Worm (Caenorhabditis elegans) whole organism, L4 larva: ENCODE data around the gene glrx-21.

Experiments
- F26F4.8 ChIP-seq: fragments of 200-800 bp; sonication (Bioruptor generic); conservative IDR thresholded peaks from 2 replicates; pipeline ENCODE4 v1.3.6; 2022; ENCODE audit warnings: missing genetic modification characterization, missing compliant biosample characterization
- F49E8.2 ChIP-seq: sonication (generic microtip); optimal IDR thresholded peaks from 2 replicates; lab custom pipeline; 2016; ENCODE audit warnings: missing compliant biosample characterization, mild to moderate bottlenecking, missing genetic modification characterization, borderline replicate concordance
- R02D3.7 ChIP-seq: fragments of 150-350 bp; sonication (generic microtip); optimal IDR thresholded peaks from 3 replicates; lab custom pipeline; 2014; ENCODE audit warnings: missing biosample characterization, missing genetic modification characterization
- T20F7.1 ChIP-seq: fragments of 200-800 bp; sonication (Bioruptor generic); optimal IDR thresholded peaks from 2 replicates; lab custom pipeline; 2018; ENCODE audit warnings: mild to moderate bottlenecking, missing genetic modification characterization, missing compliant biosample characterization
- T26A8.4 ChIP-seq: fragments of 200-800 bp; sonication (Bioruptor generic); IDR thresholded peaks from 2 replicates; pipeline ENCODE4 v1.3.6; 2022; ENCODE audit warnings: missing genetic modification characterization, missing compliant biosample characterization
- Y105C5A.15 ChIP-seq: fragments of 200-800 bp; sonication (Bioruptor generic); IDR thresholded peaks from 2 replicates; pipeline ENCODE4 v1.3.6; 2022; ENCODE audit warnings: missing genetic modification characterization, missing compliant biosample characterization
- Y75B8A.6 ChIP-seq: fragments of 200-800 bp; sonication (Bioruptor generic); IDR thresholded peaks from 2 replicates; pipeline ENCODE4 v1.3.6; 2022; ENCODE audit warnings: missing genetic modification reagents, missing genetic modification characterization, missing compliant biosample characterization
- ZK337.2 ChIP-seq: fragments of 200-800 bp; sonication (Bioruptor generic); IDR thresholded peaks from 2 replicates; pipeline ENCODE4 v1.3.6; 2022; ENCODE audit warnings: missing genetic modification reagents, missing genetic modification characterization, missing compliant biosample characterization
- aly-2 ChIP-seq: sonication (generic microtip); optimal IDR thresholded peaks from 2 replicates; lab custom pipeline; 2018; ENCODE audit warnings: missing biosample characterization, missing genetic modification characterization
- ama-1 ChIP-seq: fragments of 150-350 bp; optimal IDR thresholded peaks from 2 replicates; lab custom pipeline; 2014; ENCODE audit warnings: inconsistent platforms, mixed read lengths
- arid-1 ChIP-seq: fragments of 200-800 bp; sonication (Bioruptor generic); conservative IDR thresholded peaks from 2 replicates; pipeline ENCODE4 v1.3.6; 2022; ENCODE audit warnings: missing genetic modification reagents, missing genetic modification characterization, missing compliant biosample characterization
- attf-4 ChIP-seq: sonication (generic microtip); optimal IDR thresholded peaks from 3 replicates; lab custom pipeline; 2017; ENCODE audit warnings: missing biosample characterization, missing genetic modification characterization
- ceh-28 ChIP-seq: fragments of 150-350 bp; optimal IDR thresholded peaks from 2 replicates; lab custom pipeline; 2014; ENCODE audit warnings: missing biosample characterization, missing genetic modification reagents, missing genetic modification characterization
- ces-1 ChIP-seq: fragments of 150-350 bp; sonication (generic microtip); optimal IDR thresholded peaks from 4 replicates; lab custom pipeline; 2014; ENCODE audit warnings: missing biosample characterization, missing genetic modification reagents, missing genetic modification characterization
- dmd-8 ChIP-seq: fragments of 200-800 bp; sonication (Bioruptor generic); IDR thresholded peaks from 2 replicates; pipeline ENCODE4 v1.3.6; 2022; ENCODE audit warnings: missing genetic modification characterization, missing compliant biosample characterization
- dmd-9 ChIP-seq: fragments of 200-800 bp; sonication (Bioruptor generic); IDR thresholded peaks from 2 replicates; pipeline ENCODE4 v1.3.6; 2022; ENCODE audit warnings: missing genetic modification reagents, missing genetic modification characterization, missing compliant biosample characterization
- dpl-1 ChIP-seq: fragments of 150-350 bp; optimal IDR thresholded peaks from 2 replicates; lab custom pipeline; 2014; ENCODE audit warnings: missing biosample characterization, missing genetic modification reagents, missing genetic modification characterization
- egl-27 ChIP-seq: sonication (generic microtip); optimal IDR thresholded peaks from 3 replicates; lab custom pipeline; 2017; ENCODE audit warnings: missing biosample characterization, missing genetic modification reagents, missing genetic modification characterization
- hif-1 ChIP-seq, 2 experiments: sonication (generic microtip); optimal IDR thresholded peaks; 2 replicates each; lab custom pipeline; 2016 to 2017; ENCODE audit warnings: missing compliant biosample characterization in 2 of 2, missing genetic modification characterization in 2 of 2, missing genetic modification reagents in 2 of 2, missing genotype in 2 of 2, mild to moderate bottlenecking in 1 of 2
- hmg-1.1 ChIP-seq: fragments of 200-800 bp; sonication (Bioruptor generic); IDR thresholded peaks from 2 replicates; pipeline ENCODE4 v1.3.6; 2022; ENCODE audit warnings: missing genetic modification reagents, missing genetic modification characterization, missing compliant biosample characterization
- jun-1 ChIP-seq: fragments of 150-350 bp; optimal IDR thresholded peaks from 2 replicates; lab custom pipeline; 2014; ENCODE audit warnings: missing biosample characterization, missing genetic modification reagents, missing genetic modification characterization
- lsy-2 ChIP-seq, 2 experiments: fragments of 150-350 bp in 1 of 2; sonication (generic microtip) in 1 of 2; optimal IDR thresholded peaks; 2 replicates each; lab custom pipeline; 2014 to 2017; ENCODE audit warnings: missing biosample characterization in 2 of 2, missing genetic modification characterization in 2 of 2
- madf-5 ChIP-seq, 2 experiments: fragments of 200-800 bp; sonication (Bioruptor generic); IDR thresholded peaks; 2 replicates each; pipeline ENCODE4 v1.3.6; 2022; ENCODE audit warnings: missing compliant biosample characterization in 2 of 2, missing genetic modification characterization in 2 of 2
- madf-9 ChIP-seq: fragments of 200-800 bp; sonication (Bioruptor generic); conservative IDR thresholded peaks from 2 replicates; pipeline ENCODE4 v1.3.6; 2022; ENCODE audit warnings: missing genetic modification reagents, missing genetic modification characterization, missing compliant biosample characterization
- mep-1 ChIP-seq: fragments of 150-350 bp; sonication (generic microtip); optimal IDR thresholded peaks from 3 replicates; lab custom pipeline; 2014; ENCODE audit warnings: missing biosample characterization, missing genetic modification characterization
- mes-2 ChIP-seq: sonication (generic microtip); optimal IDR thresholded peaks from 2 replicates; lab custom pipeline; 2016; ENCODE audit warnings: missing genotype, mild to moderate bottlenecking, missing genetic modification characterization, missing compliant biosample characterization; ENCODE audit not compliant: poor library complexity, severe bottlenecking
- nhr-237 ChIP-seq: sonication (generic microtip); optimal IDR thresholded peaks from 2 replicates; lab custom pipeline; 2017; ENCODE audit warnings: missing biosample characterization, missing genetic modification characterization
- nhr-48 ChIP-seq: sonication (generic microtip); optimal IDR thresholded peaks from 2 replicates; lab custom pipeline; 2016; ENCODE audit warnings: mild to moderate bottlenecking, missing genetic modification characterization, missing compliant biosample characterization
- nhr-76 ChIP-seq: fragments of 150-350 bp; optimal IDR thresholded peaks from 2 replicates; lab custom pipeline; 2014; ENCODE audit warnings: missing biosample characterization, missing genetic modification characterization
- nhr-77 ChIP-seq: fragments of 150-350 bp; optimal IDR thresholded peaks from 2 replicates; lab custom pipeline; 2014; ENCODE audit warnings: missing biosample characterization, missing genetic modification characterization
- pha-4 ChIP-seq, 2 experiments: fragments of 150-350 bp in 1 of 2; fragments of 200-800 bp in 1 of 2; sonication (Bioruptor generic) in 1 of 2; IDR thresholded peaks in 1 of 2; optimal IDR thresholded peaks in 1 of 2; 2 replicates each; pipeline versions ENCODE4 v1.3.6 to Lab custom; 2014 to 2022; ENCODE audit warnings: missing genetic modification characterization in 2 of 2, missing genetic modification reagents in 2 of 2, missing biosample characterization in 1 of 2, missing compliant biosample characterization in 1 of 2
- php-3 ChIP-seq: fragments of 200-800 bp; sonication (Bioruptor generic); IDR thresholded peaks from 2 replicates; pipeline ENCODE4 v1.3.6; 2022; ENCODE audit warnings: missing genetic modification reagents, missing genetic modification characterization, missing compliant biosample characterization
- pqm-1 ChIP-seq: sonication (generic microtip); optimal IDR thresholded peaks from 2 replicates; lab custom pipeline; 2017; ENCODE audit warnings: missing biosample characterization, missing genetic modification characterization
- rbr-2 ChIP-seq: sonication (generic microtip); optimal IDR thresholded peaks from 2 replicates; lab custom pipeline; 2016; ENCODE audit warnings: missing genotype, missing genetic modification characterization, missing compliant biosample characterization
- saeg-2 ChIP-seq: fragments of 200-800 bp; sonication (Bioruptor generic); IDR thresholded peaks from 2 replicates; pipeline ENCODE4 v1.3.6; 2022; ENCODE audit warnings: missing genetic modification reagents, missing genetic modification characterization, missing compliant biosample characterization
- sdz-12 ChIP-seq: fragments of 200-800 bp; sonication (Bioruptor generic); optimal IDR thresholded peaks from 2 replicates; lab custom pipeline; 2018; ENCODE audit warnings: mild to moderate bottlenecking, missing genetic modification characterization, missing compliant biosample characterization
- set-16 ChIP-seq: fragments of 200-800 bp; sonication (Bioruptor generic); IDR thresholded peaks from 2 replicates; pipeline ENCODE4 v1.3.6; 2022; ENCODE audit warnings: missing genetic modification reagents, missing genetic modification characterization, missing compliant biosample characterization
- skn-1 ChIP-seq: fragments of 150-350 bp; optimal IDR thresholded peaks from 2 replicates; lab custom pipeline; 2014; ENCODE audit warnings: missing biosample characterization, missing genetic modification characterization
- snpc-1.2 ChIP-seq: fragments of 200-800 bp; sonication (Bioruptor generic); IDR thresholded peaks from 2 replicates; pipeline ENCODE4 v1.3.6; 2022; ENCODE audit warnings: missing genetic modification reagents, missing genetic modification characterization, missing compliant biosample characterization
- snpc-4 ChIP-seq: fragments of 150-350 bp; optimal IDR thresholded peaks from 2 replicates; lab custom pipeline; 2014; ENCODE audit warnings: missing biosample characterization, missing genetic modification characterization
- spr-3 ChIP-seq: fragments of 200-800 bp; sonication (Bioruptor generic); optimal IDR thresholded peaks from 2 replicates; lab custom pipeline; 2018; ENCODE audit warnings: mild to moderate bottlenecking, missing genetic modification characterization, missing compliant biosample characterization
- tag-97 ChIP-seq: fragments of 200-800 bp; sonication (Bioruptor generic); IDR thresholded peaks from 2 replicates; pipeline ENCODE4 v1.3.6; 2022; ENCODE audit warnings: missing genetic modification characterization, missing compliant biosample characterization
- unc-39 ChIP-seq: sonication (generic microtip); optimal IDR thresholded peaks from 2 replicates; lab custom pipeline; 2017; ENCODE audit warnings: missing biosample characterization, missing genetic modification characterization
- vab-7 ChIP-seq: fragments of 200-800 bp; sonication (Bioruptor generic); IDR thresholded peaks from 2 replicates; pipeline ENCODE4 v1.3.6; 2022; ENCODE audit warnings: missing genetic modification reagents, missing genetic modification characterization, missing compliant biosample characterization
- zag-1 ChIP-seq: fragments of 150-350 bp; optimal IDR thresholded peaks from 2 replicates; lab custom pipeline; 2014; ENCODE audit warnings: missing biosample characterization, missing genetic modification characterization
- zip-11 ChIP-seq: fragments of 200-800 bp; sonication (Bioruptor generic); IDR thresholded peaks from 2 replicates; pipeline ENCODE4 v1.3.6; 2022; ENCODE audit warnings: missing genetic modification characterization, missing compliant biosample characterization
- zip-2 ChIP-seq: fragments of 150-350 bp; optimal IDR thresholded peaks from 2 replicates; lab custom pipeline; 2014; ENCODE audit warnings: missing biosample characterization, missing genetic modification characterization
- ztf-11 ChIP-seq: fragments of 150-350 bp; optimal IDR thresholded peaks from 2 replicates; lab custom pipeline; 2014; ENCODE audit warnings: missing biosample characterization, missing genetic modification characterization

The glrx-21 gene

ce11 chrIII:5310940-5311339 is 35.0 kb downstream of the glrx-21 start, which contains the start of gene pqe-1:
pqe-1 (plus strand) TSS chrIII:5311240.
- TF ChIP-seq zip-2 (no peak), arid-1 (GFP tag; lab: Robert Waterston, UW) (0 out of 2 replicates have a peak, but pooled peaks have one; percentile 12)

- TF ChIP-seq set-16 (GFP tag; lab: Robert Waterston, UW) (peak; percentile 57), dmd-9 (GFP tag; lab: Robert Waterston, UW) (no peak), pha-4 (GFP tag; IDR thresholded peaks at IDR 0.05; lab: Robert Waterston, UW) (0 out of 2 replicates have a peak, but pooled peaks have one; percentile 17), pha-4 (tag; optimal IDR thresholded peaks at IDR 0.05; lab: Kevin White, UChicago) (no peak)
Observed at ce11 chrIII:5310403-5310802, 35.5 kb downstream of the glrx-21 start.

DNA sequence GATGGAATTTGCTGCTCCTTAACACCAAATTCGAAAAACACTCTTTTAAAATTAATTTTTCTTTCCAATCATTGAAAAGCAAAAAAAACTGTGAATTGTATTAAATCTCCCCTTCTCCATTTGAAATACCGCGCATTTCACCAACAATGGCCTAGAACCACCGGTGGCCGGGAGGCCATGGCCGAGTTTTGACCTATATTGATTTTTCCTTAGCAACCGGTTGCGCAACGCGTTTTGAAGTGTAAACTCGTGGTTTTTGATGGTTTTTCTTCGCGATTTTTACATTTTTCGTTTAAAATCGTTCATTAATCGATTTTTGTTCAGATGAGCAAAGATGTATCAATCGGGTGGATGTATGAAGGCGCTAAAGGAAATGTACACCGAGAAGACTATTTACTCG is 37.6 kb downstream of the glrx-21 start, which contains the start of gene mog-3:
TSS of gene mog-3 (plus strand) at position 319 of the 400 bp plus-strand sequence.
- TF ChIP-seq sdz-12 (GFP tag; lab: Kevin White, UChicago) (no peak), dpl-1 (GFP tag; lab: Kevin White, UChicago) (peak; percentile 91), skn-1 (tag; lab: Kevin White, UChicago) (no peak), T26A8.4 (peak; percentile 23; the same call in 1 of the 2 replicates), snpc-4 (tag; lab: Kevin White, UChicago) (no peak), madf-9 (GFP tag; lab: Robert Waterston, UW) (peak; percentile 53; the same call in 1 of the 2 replicates), jun-1 (tag; lab: Kevin White, UChicago) (no peak), nhr-76 (tag; lab: Kevin White, UChicago) (no peak), zag-1 (tag; lab: Kevin White, UChicago) (no peak), pqm-1 (tag; lab: Kevin White, UChicago) (no peak), mes-2 (peak; percentile 98), set-16 (GFP tag; lab: Robert Waterston, UW) (no peak), snpc-1.2 (GFP tag; lab: Robert Waterston, UW) (no peak), aly-2 (tag; lab: Kevin White, UChicago) (no peak), ceh-28 (tag; lab: Kevin White, UChicago) (peak; percentile 20), spr-3 (no peak), saeg-2 (no peak), nhr-48 (tag; lab: Kevin White, UChicago) (no peak), tag-97 (GFP tag; lab: Robert Waterston, UW) (no peak), zip-11 (no peak), nhr-77 (tag; lab: Kevin White, UChicago) (no peak), lsy-2 (tag; optimal IDR thresholded peaks at IDR 0.05; lab: Kevin White, UChicago) (peak in 1 of 2 experiments; percentile 74), T20F7.1 (GFP tag; lab: Kevin White, UChicago) (no peak), ZK337.2 (GFP tag; lab: Robert Waterston, UW) (peak; percentile 62; the same call in 1 of the 2 replicates), php-3 (GFP tag; lab: Robert Waterston, UW) (no peak), egl-27 (no peak), ama-1 (lab: Kevin White, UChicago) (peak; percentile 65), zip-2 (no peak), Y105C5A.15 (no peak), vab-7 (GFP tag; lab: Robert Waterston, UW) (no peak), ces-1 (GFP tag; lab: Kevin White, UChicago) (no peak), hif-1 (tag; optimal IDR thresholded peaks at IDR 0.05; lab: Kevin White, UChicago) (peak in 1 of 2 experiments; percentile 87), F49E8.2 (no peak), ztf-11 (no peak), rbr-2 (tag; lab: Kevin White, UChicago) (peak; percentile 10), nhr-237 (tag; lab: Kevin White, UChicago) (no peak), mep-1 (tag; lab: Kevin White, UChicago) (peak; percentile 41), attf-4 (tag; lab: Kevin White, UChicago) (no peak), dmd-8 (GFP tag; lab: Robert Waterston, UW) (no peak), madf-5 (GFP tag; IDR thresholded peaks at IDR 0.05; lab: Robert Waterston, UW) (no peak), R02D3.7 (no peak), F26F4.8 (GFP tag; lab: Robert Waterston, UW) (no peak), unc-39 (no peak), hmg-1.1 (GFP tag; lab: Robert Waterston, UW) (0 out of 2 replicates have a peak, but pooled peaks have one; percentile 32), Y75B8A.6 (GFP tag; lab: Robert Waterston, UW) (no peak)
